Worm (Caenorhabditis elegans) whole organism, young adult: ENCODE results near the gene C50F4.1.
A peak's percentile ranks its signal among the peaks of the same experiment; 100 is the strongest.

Experiments used
- B0019.2 ChIP-seq: fragments of 200-800 bp; sonication (Bioruptor generic); conservative IDR thresholded peaks from 2 replicates; pipeline ENCODE4 v1.3.6; 2022; ENCODE audit warnings: missing genetic modification reagents, missing genetic modification characterization, missing compliant biosample characterization
- D2030.7 ChIP-seq: fragments of 200-800 bp; sonication (Bioruptor generic); IDR thresholded peaks from 2 replicates; pipeline ENCODE4 v1.3.6; 2022; ENCODE audit warnings: missing genetic modification reagents, missing genetic modification characterization, missing compliant biosample characterization
- F10E7.11 ChIP-seq: sonication (generic microtip); optimal IDR thresholded peaks from 2 replicates; lab custom pipeline; 2017; ENCODE audit warnings: mild to moderate bottlenecking, missing genetic modification characterization, moderate library complexity, missing compliant biosample characterization
- F49E8.2 ChIP-seq: sonication (generic microtip); optimal IDR thresholded peaks from 3 replicates; lab custom pipeline; 2017; ENCODE audit warnings: missing genetic modification characterization, mild to moderate bottlenecking, missing compliant biosample characterization, antibody characterized with exemption, moderate library complexity; ENCODE audit not compliant: insufficient read depth
- F52B5.7 ChIP-seq: sonication (generic microtip); optimal IDR thresholded peaks from 2 replicates; lab custom pipeline; 2016; ENCODE audit warnings: mild to moderate bottlenecking, missing genetic modification characterization, missing compliant biosample characterization
- Y53G8AR.9 ChIP-seq: fragments of 200-800 bp; sonication (Bioruptor generic); conservative IDR thresholded peaks from 2 replicates; pipeline ENCODE4 v1.3.6; 2022; ENCODE audit warnings: missing genetic modification reagents, missing genetic modification characterization, missing compliant biosample characterization
- Y56A3A.18 ChIP-seq: fragments of 200-800 bp; sonication (Bioruptor generic); IDR thresholded peaks from 2 replicates; pipeline ENCODE4 v1.3.6; 2022; ENCODE audit warnings: missing genetic modification reagents, missing genetic modification characterization, missing compliant biosample characterization
- Y79H2A.3 ChIP-seq: fragments of 200-800 bp; sonication (Bioruptor generic); conservative IDR thresholded peaks from 2 replicates; pipeline ENCODE4 v1.3.6; 2022; ENCODE audit warnings: missing genetic modification reagents, missing genetic modification characterization, missing compliant biosample characterization
- ZK185.1 ChIP-seq: sonication (generic microtip); optimal IDR thresholded peaks from 2 replicates; lab custom pipeline; 2016; ENCODE audit warnings: mild to moderate bottlenecking, missing genetic modification characterization, missing compliant biosample characterization; ENCODE audit not compliant: poor library complexity, severe bottlenecking
- aptf-2 ChIP-seq: fragments of 200-800 bp; sonication (Bioruptor generic); conservative IDR thresholded peaks from 2 replicates; pipeline ENCODE4 v1.3.6; 2022; ENCODE audit warnings: missing genetic modification reagents, missing genetic modification characterization, missing compliant biosample characterization
- cebp-1 ChIP-seq, 2 experiments: fragments of 200-800 bp in 1 of 2; sonication (Bioruptor generic) in 1 of 2; sonication (generic microtip) in 1 of 2; IDR thresholded peaks in 1 of 2; optimal IDR thresholded peaks in 1 of 2; 2 replicates each; pipeline versions ENCODE4 v1.3.6 to Lab custom; 2017 to 2022; ENCODE audit warnings: missing compliant biosample characterization in 2 of 2, missing genetic modification characterization in 2 of 2, mild to moderate bottlenecking in 1 of 2, missing genetic modification reagents in 1 of 2, moderate library complexity in 1 of 2
- ceh-58 ChIP-seq: fragments of 200-800 bp; sonication (Bioruptor generic); IDR thresholded peaks from 2 replicates; pipeline ENCODE4 v1.3.6; 2022; ENCODE audit warnings: missing genetic modification characterization, missing compliant biosample characterization
- ceh-79 ChIP-seq: sonication (generic microtip); optimal IDR thresholded peaks from 2 replicates; lab custom pipeline; 2017; ENCODE audit warnings: mild to moderate bottlenecking, missing genetic modification characterization, missing compliant biosample characterization
- dox-1 ChIP-seq: fragments of 200-800 bp; sonication (Bioruptor generic); IDR thresholded peaks from 2 replicates; pipeline ENCODE4 v1.3.6; 2022; ENCODE audit warnings: missing genetic modification reagents, missing genetic modification characterization, missing compliant biosample characterization
- dpff-1 ChIP-seq: sonication (generic microtip); optimal IDR thresholded peaks from 2 replicates; lab custom pipeline; 2017; ENCODE audit warnings: mild to moderate bottlenecking, missing genetic modification characterization, missing compliant biosample characterization
- efl-1 ChIP-seq: fragments of 150-350 bp; optimal IDR thresholded peaks from 2 replicates; lab custom pipeline; 2014; ENCODE audit warnings: missing biosample characterization, missing genetic modification reagents, missing genetic modification characterization
- ets-4 ChIP-seq: fragments of 200-800 bp; sonication (Bioruptor generic); optimal IDR thresholded peaks from 2 replicates; lab custom pipeline; 2018; ENCODE audit warnings: mild to moderate bottlenecking, missing genetic modification characterization, missing compliant biosample characterization
- hlh-12 ChIP-seq: sonication (generic microtip); optimal IDR thresholded peaks from 2 replicates; lab custom pipeline; 2016; ENCODE audit warnings: missing genetic modification characterization, missing compliant biosample characterization
- let-526 ChIP-seq: fragments of 200-800 bp; sonication (Bioruptor generic); IDR thresholded peaks from 2 replicates; pipeline ENCODE4 v1.3.6; 2022; ENCODE audit warnings: missing genetic modification reagents, missing genetic modification characterization, missing compliant biosample characterization
- lin-35 ChIP-seq, 3 experiments: fragments of 150-350 bp in 2 of 3; sonication (generic microtip) in 1 of 3; optimal IDR thresholded peaks; 2 replicates each; lab custom pipeline; 2014 to 2018; ENCODE audit warnings: missing biosample characterization in 3 of 3, missing genetic modification characterization in 3 of 3, missing genetic modification reagents in 3 of 3
- lir-1 ChIP-seq: fragments of 200-800 bp; sonication (Bioruptor generic); conservative IDR thresholded peaks from 2 replicates; pipeline ENCODE4 v1.3.6; 2022; ENCODE audit warnings: missing genetic modification reagents, missing genetic modification characterization, missing compliant biosample characterization
- lsy-27 ChIP-seq: sonication (generic microtip); optimal IDR thresholded peaks from 2 replicates; lab custom pipeline; 2017; ENCODE audit warnings: missing genetic modification characterization, mild to moderate bottlenecking, missing compliant biosample characterization, antibody characterized with exemption, missing genotype, borderline replicate concordance; ENCODE audit not compliant: insufficient read depth
- madf-6 ChIP-seq: fragments of 200-800 bp; sonication (Bioruptor generic); IDR thresholded peaks from 2 replicates; pipeline ENCODE4 v1.3.6; 2022; ENCODE audit warnings: missing genetic modification reagents, missing genetic modification characterization, missing compliant biosample characterization
- nfyb-1 ChIP-seq: fragments of 200-800 bp; sonication (Bioruptor generic); IDR thresholded peaks from 2 replicates; pipeline ENCODE4 v1.3.6; 2022; ENCODE audit warnings: missing genetic modification reagents, missing genetic modification characterization, missing compliant biosample characterization
- nhr-80 ChIP-seq: sonication (generic microtip); optimal IDR thresholded peaks from 2 replicates; lab custom pipeline; 2016; ENCODE audit warnings: missing genetic modification characterization, missing compliant biosample characterization
- pbrm-1 ChIP-seq: fragments of 200-800 bp; sonication (Bioruptor generic); IDR thresholded peaks from 2 replicates; pipeline ENCODE4 v1.3.6; 2022; ENCODE audit warnings: missing genetic modification reagents, missing genetic modification characterization, missing compliant biosample characterization
- pha-4 ChIP-seq: fragments of 150-350 bp; sonication (generic microtip); optimal IDR thresholded peaks from 2 replicates; lab custom pipeline; 2014; ENCODE audit warnings: missing biosample characterization, missing genetic modification reagents, missing genetic modification characterization
- rcor-1 ChIP-seq: fragments of 200-800 bp; sonication (Bioruptor generic); IDR thresholded peaks from 2 replicates; pipeline ENCODE4 v1.3.6; 2022; ENCODE audit warnings: missing genetic modification reagents, missing genetic modification characterization, missing compliant biosample characterization
- sea-2 ChIP-seq: fragments of 200-800 bp; sonication (Bioruptor generic); IDR thresholded peaks from 2 replicates; pipeline ENCODE4 v1.3.6; 2022; ENCODE audit warnings: missing genetic modification characterization, missing compliant biosample characterization
- snpc-3.4 ChIP-seq: sonication (generic microtip); optimal IDR thresholded peaks from 2 replicates; lab custom pipeline; 2017; ENCODE audit warnings: missing genetic modification characterization, mild to moderate bottlenecking, missing compliant biosample characterization, antibody characterized with exemption, moderate library complexity, missing genotype, missing genetic modification reagents
- snpc-4 ChIP-seq, 5 experiments: fragments of 150-350 bp in 1 of 5; sonication (generic microtip) in 4 of 5; optimal IDR thresholded peaks; 2 replicates each; lab custom pipeline; 2014 to 2018; ENCODE audit warnings: missing genetic modification characterization in 5 of 5, missing biosample characterization in 3 of 5, antibody characterized with exemption in 2 of 5, mild to moderate bottlenecking in 2 of 5, missing compliant biosample characterization in 2 of 5, missing genotype in 2 of 5, moderate library complexity in 2 of 5, missing genetic modification reagents in 1 of 5
- sptf-2 ChIP-seq: fragments of 200-800 bp; sonication (Bioruptor generic); optimal IDR thresholded peaks from 2 replicates; lab custom pipeline; 2018; ENCODE audit warnings: mild to moderate bottlenecking, missing genetic modification characterization, missing compliant biosample characterization
- tbx-9 ChIP-seq: sonication (generic microtip); optimal IDR thresholded peaks from 2 replicates; lab custom pipeline; 2016; ENCODE audit warnings: borderline replicate concordance, missing genetic modification characterization, inconsistent platforms, missing compliant biosample characterization
- unc-130 ChIP-seq: sonication (generic microtip); optimal IDR thresholded peaks from 2 replicates; lab custom pipeline; 2016; ENCODE audit warnings: missing genetic modification reagents, missing genetic modification characterization, missing compliant biosample characterization
- ztf-18 ChIP-seq: sonication (generic microtip); optimal IDR thresholded peaks from 2 replicates; lab custom pipeline; 2016; ENCODE audit warnings: missing genotype, mild to moderate bottlenecking, missing genetic modification characterization, missing compliant biosample characterization
- ztf-22 ChIP-seq: fragments of 200-800 bp; sonication (Bioruptor generic); optimal IDR thresholded peaks from 2 replicates; lab custom pipeline; 2018; ENCODE audit warnings: mild to moderate bottlenecking, missing genetic modification characterization, moderate library complexity, missing compliant biosample characterization

The C50F4.1 gene

DNA sequence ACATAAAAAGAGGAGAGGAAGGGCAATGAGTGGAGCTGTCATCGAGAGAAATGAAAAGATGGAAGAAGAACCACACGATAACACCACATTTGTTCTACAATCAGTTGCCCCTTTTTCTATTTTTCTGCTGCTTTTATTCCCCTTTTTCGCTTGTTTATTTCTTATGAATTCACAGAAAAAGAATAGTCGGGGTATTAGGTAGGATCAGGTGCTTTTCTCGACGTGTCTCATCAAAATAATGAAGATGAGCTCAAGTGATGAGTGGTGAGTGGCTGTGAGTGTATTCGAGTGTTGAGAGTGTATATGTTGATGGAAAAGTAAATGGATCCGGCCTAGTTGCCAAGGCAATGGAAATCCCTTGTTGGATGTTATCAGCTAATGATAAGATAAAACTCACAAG is 41.1 kb upstream of the C50F4.1 start:
- no peak for TF ChIP-seq lsy-27 (tag; lab: Kevin White, UChicago)
- no peak for TF ChIP-seq lin-35 (GFP tag; optimal IDR thresholded peaks at IDR 0.05; lab: Kevin White, UChicago)
- no peak for TF ChIP-seq hlh-12
- TF ChIP-seq Y79H2A.3, result no peak
- TF ChIP-seq F52B5.7, result no peak
- TF ChIP-seq, all 124 proteins: peak for 0

DNA sequence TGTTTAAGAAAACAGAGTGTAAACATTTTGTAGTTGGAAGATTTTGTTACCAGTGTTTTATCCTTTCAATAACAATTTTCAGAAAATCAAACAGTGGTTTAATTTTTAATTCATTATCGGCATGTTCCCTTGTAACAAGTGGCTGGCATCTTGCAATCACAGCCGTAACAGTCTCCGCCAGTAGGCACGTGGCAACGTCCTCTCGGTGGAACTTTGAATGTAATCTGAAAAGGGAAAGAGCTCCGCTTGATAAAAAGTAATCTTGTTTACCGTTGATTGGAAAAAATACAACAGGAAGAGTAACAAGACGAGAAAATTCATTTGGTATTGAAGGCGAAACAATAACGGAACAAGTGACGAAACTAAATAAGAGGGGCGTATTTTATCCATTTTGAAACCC is 37.2 kb upstream of the C50F4.1 start, which contains the start of gene K06A4.10:
Gene K06A4.10 (minus strand): TSS at position 390 of the 400 bp plus-strand sequence.
- 0 out of 2 replicates have a peak, but pooled peaks have one; percentile 12 for TF ChIP-seq let-526 (GFP tag; lab: Robert Waterston, UW)
- no peak for TF ChIP-seq dox-1 (GFP tag; lab: Robert Waterston, UW)
- no peak for TF ChIP-seq sea-2 (GFP tag; lab: Robert Waterston, UW)
- TF ChIP-seq F10E7.11 (tag; lab: Kevin White, UChicago), result no peak
- no peak for TF ChIP-seq snpc-4 (GFP tag; optimal IDR thresholded peaks at IDR 0.05; lab: Kevin White, UChicago)
- no peak for TF ChIP-seq snpc-4 (tag; optimal IDR thresholded peaks at IDR 0.05; lab: Kevin White, UChicago)
- no peak for TF ChIP-seq snpc-3.4 (tag; lab: Kevin White, UChicago)
- no peak for TF ChIP-seq Y56A3A.18 (GFP tag; lab: Robert Waterston, UW)
- TF ChIP-seq Y53G8AR.9 (GFP tag; lab: Robert Waterston, UW), result 0 out of 2 replicates have a peak, but pooled peaks have one; percentile 44
- TF ChIP-seq ZK185.1 (tag; lab: Kevin White, UChicago), result no peak
- TF ChIP-seq sptf-2 (GFP tag; lab: Kevin White, UChicago), result no peak
- no peak for TF ChIP-seq lsy-27 (tag; lab: Kevin White, UChicago)
- TF ChIP-seq madf-6, result no peak
- TF ChIP-seq ceh-79, result no peak
- TF ChIP-seq D2030.7 (GFP tag; lab: Robert Waterston, UW), result no peak
- TF ChIP-seq dpff-1 (tag; lab: Kevin White, UChicago), result no peak
- peak; percentile 9 for TF ChIP-seq ztf-22 (GFP tag; lab: Kevin White, UChicago)
- TF ChIP-seq efl-1, result no peak
- peak; percentile 20 for TF ChIP-seq ets-4
- TF ChIP-seq pha-4, result no peak
- no peak for TF ChIP-seq F49E8.2 (tag; lab: Kevin White, UChicago)
- TF ChIP-seq rcor-1 (GFP tag; lab: Robert Waterston, UW), result no peak
- no peak for TF ChIP-seq lir-1 (GFP tag; lab: Robert Waterston, UW)
- no peak for TF ChIP-seq tbx-9 (tag; lab: Kevin White, UChicago)
- no peak for TF ChIP-seq nfyb-1 (GFP tag; lab: Robert Waterston, UW)
- no peak for TF ChIP-seq ztf-18 (tag; lab: Kevin White, UChicago)
- TF ChIP-seq unc-130 (GFP tag; lab: Kevin White, UChicago), result no peak
- TF ChIP-seq B0019.2 (GFP tag; lab: Robert Waterston, UW), result no peak
- no peak for TF ChIP-seq aptf-2 (GFP tag; lab: Robert Waterston, UW)
- TF ChIP-seq cebp-1 (GFP tag; IDR thresholded peaks at IDR 0.05; lab: Robert Waterston, UW), result no peak
- peak; percentile 26 for TF ChIP-seq cebp-1 (tag; optimal IDR thresholded peaks at IDR 0.05; lab: Kevin White, UChicago)
- no peak for TF ChIP-seq ceh-58 (GFP tag; lab: Robert Waterston, UW)
- TF ChIP-seq nhr-80 (tag; lab: Kevin White, UChicago), result peak; percentile 63
- TF ChIP-seq pbrm-1 (GFP tag; lab: Robert Waterston, UW), result no peak
